Worm (Caenorhabditis elegans): ENCODE data around the gene F19B10.6.

Gene F19B10.6

ce11 chrII:3639238-3639637 lies 24.5 kb downstream of the F19B10.6 start, which contains the start of gene fbxb-31:
fbxb-31 (minus strand) TSS chrII:3639338.
- TF ChIP-seq nhr-11 (tag; optimal IDR thresholded peaks at IDR 0.05) (no peak), tbx-2 (tag; optimal IDR thresholded peaks at IDR 0.05) (no peak), nhr-28 (tag; optimal IDR thresholded peaks at IDR 0.05) (no peak), snpc-4 (tag; optimal IDR thresholded peaks at IDR 0.05) (no peak), nhr-76 (tag; optimal IDR thresholded peaks at IDR 0.05) (no peak), hlh-4 (tag; optimal IDR thresholded peaks at IDR 0.05) (no peak), ceh-8 (GFP tag; optimal IDR thresholded peaks at IDR 0.05) (no peak), nhr-237 (tag; optimal IDR thresholded peaks at IDR 0.05) (no peak), zip-4 (GFP tag; optimal IDR thresholded peaks at IDR 0.05) (no peak), nhr-12 (tag; optimal IDR thresholded peaks at IDR 0.05) (no peak), jun-1 (tag; optimal IDR thresholded peaks at IDR 0.05) (no peak), lin-13 (GFP tag; optimal IDR thresholded peaks at IDR 0.05) (no peak)

- TF ChIP-seq hlh-17 (GFP tag; optimal IDR thresholded peaks at IDR 0.05; ENCODE audit: borderline replicate concordance) (no peak), ces-1 (GFP tag; optimal IDR thresholded peaks at IDR 0.05) (no peak), ceh-63 (GFP tag; optimal IDR thresholded peaks at IDR 0.05) (no peak), elt-2 (tag; optimal IDR thresholded peaks at IDR 0.05) (no peak), F16B12.6 (tag; optimal IDR thresholded peaks at IDR 0.05) (no peak), pag-3 (tag; optimal IDR thresholded peaks at IDR 0.05; ENCODE audit: borderline replicate concordance, insufficient read depth) (no peak), snpc-4 (tag; optimal IDR thresholded peaks at IDR 0.05) (no peak), ama-1 (optimal IDR thresholded peaks at IDR 0.05) (no peak)
Observed at ce11 chrII:3634765-3635164, 28.9 kb downstream of the F19B10.6 start.

- TF ChIP-seq Y116A8C.19 (tag; optimal IDR thresholded peaks at IDR 0.05; ENCODE audit: borderline replicate concordance) (no peak), nhr-12 (tag; optimal IDR thresholded peaks at IDR 0.05) (no peak), tlp-1 (tag; optimal IDR thresholded peaks at IDR 0.05) (no peak), lin-14 (GFP tag; optimal IDR thresholded peaks at IDR 0.05) (no peak), C04F5.9 (tag; optimal IDR thresholded peaks at IDR 0.05) (no peak), fkh-10 (GFP tag; optimal IDR thresholded peaks at IDR 0.05) (no peak), aha-1 (tag; optimal IDR thresholded peaks at IDR 0.05) (no peak), ceh-63 (GFP tag; optimal IDR thresholded peaks at IDR 0.05) (no peak)
Observed at ce11 chrII:3630810-3631209, 32.9 kb downstream of the F19B10.6 start, which contains the start of gene M151.2. M151.2 (plus strand) TSS chrII:3631110.

- TF ChIP-seq lin-15B (tag; optimal IDR thresholded peaks at IDR 0.05) (no peak), skn-1 (tag; optimal IDR thresholded peaks at IDR 0.05) (no peak), nhr-12 (tag; optimal IDR thresholded peaks at IDR 0.05) (no peak), mep-1 (tag; optimal IDR thresholded peaks at IDR 0.05) (no peak), hpl-2 (GFP tag; optimal IDR thresholded peaks at IDR 0.05) (no peak), unc-62 (GFP tag; optimal IDR thresholded peaks at IDR 0.05) (no peak), lsy-2 (tag; optimal IDR thresholded peaks at IDR 0.05) (no peak), fkh-8 (tag; optimal IDR thresholded peaks at IDR 0.05) (no peak), fkh-4 (tag; optimal IDR thresholded peaks at IDR 0.05; ENCODE audit: borderline replicate concordance) (no peak), dpl-1 (GFP tag; optimal IDR thresholded peaks at IDR 0.05) (no peak), nhr-84 (tag; optimal IDR thresholded peaks at IDR 0.05) (no peak), nhr-90 (tag; optimal IDR thresholded peaks at IDR 0.05; ENCODE audit: poor library complexity) (no peak), nhr-19 (GFP tag; conservative IDR thresholded peaks at IDR 0.05) (no peak), unc-86 (tag; optimal IDR thresholded peaks at IDR 0.05) (no peak)
Observed at ce11 chrII:3626872-3627271, 36.8 kb downstream of the F19B10.6 start, which contains the start of gene M151.3. M151.3 (plus strand) TSS chrII:3627172.
